Worm (Caenorhabditis elegans): ENCODE data around the gene W07G4.1.

ce11 chrV:13061836-13062235, 28.5 kb downstream of the W07G4.1 start, which contains the start of gene F42E8.1:
- TF ChIP-seq lin-39 (tag; optimal IDR thresholded peaks at IDR 0.05), result no peak
- TF ChIP-seq jun-1 (tag; optimal IDR thresholded peaks at IDR 0.05), result no peak

Data from whole organism, L1 larva.